Worm (Caenorhabditis elegans): ENCODE measurements around the gene esyt-2.
A peak's percentile ranks its signal among the peaks of the same experiment; 100 is the strongest.

The esyt-2 gene

DNA sequence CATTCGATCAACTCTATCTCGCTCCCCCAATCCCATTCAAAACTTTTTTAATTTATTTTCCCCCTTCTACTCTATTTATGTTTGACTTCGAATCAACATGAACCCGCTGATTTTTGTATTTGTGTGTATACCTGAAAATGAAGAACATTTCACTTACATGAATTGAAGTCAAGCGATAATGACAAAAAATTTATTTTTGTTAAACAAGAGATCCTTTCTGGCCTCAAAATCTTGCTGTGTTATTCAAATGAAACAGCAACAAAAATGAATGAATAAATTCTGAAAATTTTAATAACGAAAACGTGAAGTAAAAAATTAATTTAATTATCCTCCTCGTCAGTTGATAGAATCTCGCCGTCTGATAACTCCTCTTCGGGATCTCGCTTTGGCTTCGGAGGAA lies 28.3 kb downstream of the esyt-2 start:
- TF ChIP-seq mls-2 (tag; optimal IDR thresholded peaks at IDR 0.05) (no peak), ces-1 (GFP tag; optimal IDR thresholded peaks at IDR 0.05) (no peak), ham-2 (GFP tag; optimal IDR thresholded peaks at IDR 0.05) (no peak), sem-2 (GFP tag; optimal IDR thresholded peaks at IDR 0.05) (no peak)

ce11 chrIII:6201325-6201724 lies 29.4 kb downstream of the esyt-2 start:
- TF ChIP-seq snpc-4 (tag; optimal IDR thresholded peaks at IDR 0.05) (no peak), drap-1 (GFP tag; optimal IDR thresholded peaks at IDR 0.05) (no peak), mls-2 (tag; optimal IDR thresholded peaks at IDR 0.05) (no peak), ceh-83 (GFP tag; optimal IDR thresholded peaks at IDR 0.05) (no peak)

ce11 chrIII:6198378-6199234 lies 32.2 kb downstream of the esyt-2 start, which contains the start of the genes C23G10.7 and rpn-2:
Gene C23G10.7 (minus strand): TSS chrIII:6198414.
Gene rpn-2 (plus strand): TSS chrIII:6199184.
- TF ChIP-seq nhr-28 (tag; optimal IDR thresholded peaks at IDR 0.05) (no peak), drap-1 (GFP tag; optimal IDR thresholded peaks at IDR 0.05) (no peak), lsy-2 (tag; optimal IDR thresholded peaks at IDR 0.05) (peak; percentile 49), ces-1 (GFP tag; optimal IDR thresholded peaks at IDR 0.05) (no peak), ztf-11 (tag; optimal IDR thresholded peaks at IDR 0.05) (no peak), mep-1 (tag; optimal IDR thresholded peaks at IDR 0.05) (peak; percentile 34), elt-3 (tag; optimal IDR thresholded peaks at IDR 0.05) (no peak), unc-120 (tag; optimal IDR thresholded peaks at IDR 0.05; ENCODE audit: poor library complexity, severe bottlenecking) (peak; percentile 23), sem-2 (GFP tag; optimal IDR thresholded peaks at IDR 0.05) (no peak)

ce11 chrIII:6195718-6196117 lies 35.1 kb downstream of the esyt-2 start:
- TF ChIP-seq ceh-39 (tag; optimal IDR thresholded peaks at IDR 0.05), result no peak
- no peak for TF ChIP-seq ceh-43 (GFP tag; optimal IDR thresholded peaks at IDR 0.05)
- no peak for TF ChIP-seq nhr-2 (tag; optimal IDR thresholded peaks at IDR 0.05)
- no peak for TF ChIP-seq snpc-4 (tag; optimal IDR thresholded peaks at IDR 0.05)
- no peak for TF ChIP-seq flh-1 (GFP tag; optimal IDR thresholded peaks at IDR 0.05)
- no peak for TF ChIP-seq zip-8 (tag; optimal IDR thresholded peaks at IDR 0.05)
- no peak for TF ChIP-seq lsy-2 (tag; optimal IDR thresholded peaks at IDR 0.05)
- TF ChIP-seq nhr-237 (tag; optimal IDR thresholded peaks at IDR 0.05), result no peak
- no peak for TF ChIP-seq sptf-1 (tag; optimal IDR thresholded peaks at IDR 0.05)
- TF ChIP-seq ces-1 (GFP tag; optimal IDR thresholded peaks at IDR 0.05), result no peak
- no peak for TF ChIP-seq ham-2 (GFP tag; optimal IDR thresholded peaks at IDR 0.05)
- no peak for TF ChIP-seq mep-1 (tag; optimal IDR thresholded peaks at IDR 0.05)
- no peak for TF ChIP-seq ceh-83 (GFP tag; optimal IDR thresholded peaks at IDR 0.05)
- no peak for TF ChIP-seq tbx-8 (GFP tag; optimal IDR thresholded peaks at IDR 0.05)
- no peak for TF ChIP-seq drap-1 (GFP tag; optimal IDR thresholded peaks at IDR 0.05)
- no peak for TF ChIP-seq hlh-1 (tag; optimal IDR thresholded peaks at IDR 0.05)

DNA sequence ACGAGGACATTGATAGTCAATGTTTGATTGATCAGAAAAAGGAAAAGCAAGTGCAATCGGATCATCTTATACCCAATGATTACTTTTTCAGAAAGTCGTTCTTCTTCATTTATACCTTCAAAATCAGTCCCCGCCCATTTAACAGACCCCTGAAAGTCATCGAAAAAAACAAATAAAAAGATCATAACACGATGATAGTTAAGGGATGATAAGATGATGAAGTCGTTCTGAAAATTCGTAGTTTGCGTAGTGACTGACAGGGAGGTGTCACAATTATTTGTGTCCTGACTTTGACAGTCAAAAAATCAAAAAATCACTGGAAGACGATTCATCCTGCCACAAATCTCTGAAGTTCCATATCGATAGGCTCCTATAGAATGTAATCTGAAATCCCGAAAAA lies 36.3 kb downstream of the esyt-2 start, which contains the start of gene ugt-66:
TSS of gene ugt-66 (minus strand) at position 101 of the 400 bp plus-strand sequence.
- TF ChIP-seq drap-1 (GFP tag; optimal IDR thresholded peaks at IDR 0.05), result no peak
- TF ChIP-seq ham-2 (GFP tag; optimal IDR thresholded peaks at IDR 0.05), result no peak
- TF ChIP-seq ztf-11 (tag; optimal IDR thresholded peaks at IDR 0.05), result no peak

- TF ChIP-seq nhr-2 (tag; optimal IDR thresholded peaks at IDR 0.05) (no peak), drap-1 (GFP tag; optimal IDR thresholded peaks at IDR 0.05) (no peak), nhr-28 (tag; optimal IDR thresholded peaks at IDR 0.05) (no peak), lsy-2 (tag; optimal IDR thresholded peaks at IDR 0.05) (no peak), mls-2 (tag; optimal IDR thresholded peaks at IDR 0.05) (no peak), elt-1 (tag; optimal IDR thresholded peaks at IDR 0.05; ENCODE audit: borderline replicate concordance, insufficient read depth) (peak; percentile 48)
These were observed 40.0 kb downstream of the esyt-2 start, which contains the start of gene C23G10.5 for ce11 chrIII:6190810-6191209. Gene C23G10.5 (plus strand): TSS chrIII:6191110.

DNA sequence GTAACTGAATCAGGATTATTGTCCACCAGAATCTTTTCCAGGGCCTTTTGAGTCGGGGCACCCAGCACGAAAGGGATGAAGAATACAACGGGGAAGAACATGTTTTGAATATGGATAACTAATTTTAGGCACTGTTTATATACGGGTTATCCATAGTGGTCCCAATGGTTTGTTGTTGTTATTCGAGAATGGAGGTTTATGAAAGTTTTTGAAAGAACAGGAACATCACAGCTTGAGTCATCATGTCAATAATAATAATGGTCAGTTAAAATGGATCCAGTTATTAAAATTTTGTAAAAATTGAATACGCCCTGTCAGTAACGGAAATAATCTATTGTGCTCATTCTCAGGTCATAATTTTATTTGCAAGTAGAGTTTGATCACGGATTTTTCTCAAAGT lies 47.7 kb downstream of the esyt-2 start, which contains the start of gene nas-28:
TSS of gene nas-28 (minus strand) at position 101 of the 400 bp plus-strand sequence.
- no peak for TF ChIP-seq nhr-28 (tag; optimal IDR thresholded peaks at IDR 0.05)
- TF ChIP-seq nhr-12 (tag; optimal IDR thresholded peaks at IDR 0.05), result no peak
- no peak for TF ChIP-seq elt-1 (tag; optimal IDR thresholded peaks at IDR 0.05; ENCODE audit: borderline replicate concordance, insufficient read depth)
- no peak for TF ChIP-seq mep-1 (tag; optimal IDR thresholded peaks at IDR 0.05)
- TF ChIP-seq elt-3 (tag; optimal IDR thresholded peaks at IDR 0.05), result no peak
- no peak for TF ChIP-seq lin-32 (GFP tag; optimal IDR thresholded peaks at IDR 0.05)
